Worm (Caenorhabditis elegans) whole organism, early embryonic: ENCODE data around the gene atad-3.

ENCODE experiments used
- B0310.2 ChIP-seq: sonication (generic microtip); optimal IDR thresholded peaks from 2 replicates; lab custom pipeline; 2016; ENCODE audit warnings: mild to moderate bottlenecking, missing genetic modification characterization, missing compliant biosample characterization
- F13C5.2 ChIP-seq: sonication (generic microtip); optimal IDR thresholded peaks from 2 replicates; lab custom pipeline; 2017; ENCODE audit warnings: mild to moderate bottlenecking, missing genetic modification characterization, inconsistent platforms, missing compliant biosample characterization
- aly-1 ChIP-seq: sonication (generic microtip); optimal IDR thresholded peaks from 2 replicates; lab custom pipeline; 2016; ENCODE audit warnings: missing genetic modification characterization, missing compliant biosample characterization
- ama-1 ChIP-seq: fragments of 150-350 bp; optimal IDR thresholded peaks from 2 replicates; lab custom pipeline; 2014
- ceh-13 ChIP-seq: fragments of 200-800 bp; sonication (Bioruptor generic); optimal IDR thresholded peaks from 2 replicates; lab custom pipeline; 2018; ENCODE audit warnings: mild to moderate bottlenecking, missing genetic modification characterization, missing compliant biosample characterization
- ceh-36 ChIP-seq: sonication (generic microtip); optimal IDR thresholded peaks from 2 replicates; lab custom pipeline; 2016; ENCODE audit warnings: missing genetic modification characterization, inconsistent platforms, missing compliant biosample characterization
- ets-7 ChIP-seq: sonication (generic microtip); optimal IDR thresholded peaks from 2 replicates; lab custom pipeline; 2016; ENCODE audit warnings: missing genotype, missing genetic modification characterization, missing compliant biosample characterization
- flt-1 ChIP-seq: fragments of 200-800 bp; sonication (Bioruptor generic); IDR thresholded peaks from 2 replicates; pipeline ENCODE4 v1.3.6; 2022; ENCODE audit warnings: missing genetic modification characterization, missing compliant biosample characterization
- hmbx-1 ChIP-seq: sonication (generic microtip); optimal IDR thresholded peaks from 2 replicates; lab custom pipeline; 2016; ENCODE audit warnings: mild to moderate bottlenecking, missing genetic modification characterization, missing compliant biosample characterization
- hmg-4 ChIP-seq: fragments of 200-800 bp; sonication (Bioruptor generic); optimal IDR thresholded peaks from 2 replicates; lab custom pipeline; 2018; ENCODE audit warnings: mild to moderate bottlenecking, missing genetic modification characterization, missing compliant biosample characterization
- hnd-1 ChIP-seq: sonication (generic microtip); optimal IDR thresholded peaks from 2 replicates; lab custom pipeline; 2016; ENCODE audit warnings: missing genetic modification characterization, missing compliant biosample characterization
- pes-1 ChIP-seq: fragments of 200-800 bp; sonication (Bioruptor generic); IDR thresholded peaks from 2 replicates; pipeline ENCODE4 v1.3.6; 2022; ENCODE audit warnings: missing genetic modification reagents, missing genetic modification characterization, missing compliant biosample characterization
- scrt-1 ChIP-seq: fragments of 200-800 bp; sonication (Bioruptor generic); IDR thresholded peaks from 2 replicates; pipeline ENCODE4 v1.3.6; 2022; ENCODE audit warnings: missing genetic modification characterization, missing compliant biosample characterization
- sea-1 ChIP-seq: fragments of 200-800 bp; sonication (Bioruptor generic); conservative IDR thresholded peaks from 2 replicates; pipeline ENCODE4 v1.3.6; 2022; ENCODE audit warnings: missing genetic modification characterization, missing compliant biosample characterization
- tbx-11 ChIP-seq: fragments of 200-800 bp; sonication (Bioruptor generic); IDR thresholded peaks from 2 replicates; pipeline ENCODE4 v1.3.6; 2022; ENCODE audit warnings: missing genetic modification characterization, missing compliant biosample characterization
- tbx-37 ChIP-seq: fragments of 200-800 bp; sonication (Bioruptor generic); conservative IDR thresholded peaks from 2 replicates; pipeline ENCODE4 v1.3.6; 2022; ENCODE audit warnings: missing genetic modification reagents, missing genetic modification characterization, missing compliant biosample characterization
- tra-4 ChIP-seq: sonication (generic microtip); optimal IDR thresholded peaks from 2 replicates; lab custom pipeline; 2017; ENCODE audit warnings: missing genetic modification characterization, missing compliant biosample characterization

atad-3 gene

ce11 chrII:10248355-10249041 is at the start of gene atad-3:
TSS of gene atad-3 (plus strand) at chrII:10248991.
- TF ChIP-seq tra-4 (tag; lab: Kevin White, UChicago) = no peak
- peak; percentile 97 for TF ChIP-seq tbx-37
- TF ChIP-seq scrt-1 (GFP tag; lab: Robert Waterston, UW) = peak; percentile 87
- TF ChIP-seq pes-1 = peak; percentile 94
- TF ChIP-seq aly-1 (tag; lab: Kevin White, UChicago) = no peak
- TF ChIP-seq hmbx-1 (tag; lab: Kevin White, UChicago) = no peak
- TF ChIP-seq B0310.2 (tag; lab: Kevin White, UChicago) = no peak
- peak; percentile 41 for TF ChIP-seq hnd-1 (tag; lab: Kevin White, UChicago)
- TF ChIP-seq ceh-36 (tag; lab: Kevin White, UChicago) = peak; percentile 27
- TF ChIP-seq tbx-11 (GFP tag; lab: Robert Waterston, UW) = peak; percentile 88
- peak; percentile 81 for TF ChIP-seq sea-1 (GFP tag; lab: Robert Waterston, UW)
- peak; percentile 6 for TF ChIP-seq ceh-13 (GFP tag; lab: Kevin White, UChicago)
- TF ChIP-seq flt-1 (GFP tag; lab: Robert Waterston, UW) = peak; percentile 88
- TF ChIP-seq ets-7 = peak; percentile 78
- no peak for TF ChIP-seq ama-1
- TF ChIP-seq F13C5.2 (tag; lab: Kevin White, UChicago) = peak; percentile 53
- TF ChIP-seq hmg-4 (GFP tag; lab: Kevin White, UChicago) = peak; percentile 72

- no peak for TF ChIP-seq tbx-11 (GFP tag; lab: Robert Waterston, UW)
- TF ChIP-seq ceh-36 (tag; lab: Kevin White, UChicago) = no peak
- TF ChIP-seq tra-4 (tag; lab: Kevin White, UChicago) = no peak
- no peak for TF ChIP-seq B0310.2 (tag; lab: Kevin White, UChicago)
- no peak for TF ChIP-seq pes-1
- no peak for TF ChIP-seq sea-1 (GFP tag; lab: Robert Waterston, UW)
- TF ChIP-seq hnd-1 (tag; lab: Kevin White, UChicago) = no peak
- no peak for TF ChIP-seq hmbx-1 (tag; lab: Kevin White, UChicago)
- no peak for TF ChIP-seq hmg-4 (GFP tag; lab: Kevin White, UChicago)
- TF ChIP-seq ama-1 = no peak
- no peak for TF ChIP-seq ets-7
- TF ChIP-seq scrt-1 (GFP tag; lab: Robert Waterston, UW) = no peak
- TF ChIP-seq aly-1 (tag; lab: Kevin White, UChicago) = no peak
- no peak for TF ChIP-seq flt-1 (GFP tag; lab: Robert Waterston, UW)
- TF ChIP-seq ceh-13 (GFP tag; lab: Kevin White, UChicago) = no peak
- no peak for TF ChIP-seq tbx-37
- TF ChIP-seq F13C5.2 (tag; lab: Kevin White, UChicago) = no peak
Observed at ce11 chrII:10199906-10200305, 48.9 kb upstream of the atad-3 start, which contains the start of gene R05H5.4. TSS of gene R05H5.4 (minus strand) at chrII:10200006.

DNA sequence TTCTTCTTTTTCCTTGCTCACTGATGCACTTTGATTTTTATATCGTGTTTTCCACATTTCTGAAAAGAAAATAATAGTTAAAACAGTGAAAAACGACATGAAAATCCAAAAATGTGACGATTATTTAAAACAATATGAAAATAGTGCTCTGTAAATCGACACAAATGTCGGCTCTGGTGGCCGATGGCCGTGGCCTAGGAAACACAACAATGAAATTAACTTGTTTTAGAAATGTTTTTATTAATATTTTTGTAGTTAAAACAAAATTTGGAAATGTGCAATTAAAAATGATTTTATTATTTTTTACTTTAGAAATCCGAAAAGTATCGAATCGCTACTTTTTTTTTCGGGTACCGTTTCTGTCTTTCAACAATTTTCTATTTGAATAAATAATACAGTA is 48.0 kb upstream of the atad-3 start, which contains the start of gene arv-1:
TSS of gene arv-1 (minus strand) at position 65 of the 400 bp plus-strand sequence.
- peak; percentile 65; the same call in 1 of the 2 replicates for TF ChIP-seq tbx-37
- TF ChIP-seq flt-1 (GFP tag; lab: Robert Waterston, UW) = no peak
- no peak for TF ChIP-seq aly-1 (tag; lab: Kevin White, UChicago)
- no peak for TF ChIP-seq hmg-4 (GFP tag; lab: Kevin White, UChicago)
- TF ChIP-seq pes-1 = peak; percentile 61; the same call in 1 of the 2 replicates

ce11 chrII:10202275-10202674 is 46.5 kb upstream of the atad-3 start:
- TF ChIP-seq B0310.2 (tag; lab: Kevin White, UChicago) = no peak
- peak; percentile 84 for TF ChIP-seq hmg-4 (GFP tag; lab: Kevin White, UChicago)
- peak; percentile 64 for TF ChIP-seq F13C5.2 (tag; lab: Kevin White, UChicago)

DNA sequence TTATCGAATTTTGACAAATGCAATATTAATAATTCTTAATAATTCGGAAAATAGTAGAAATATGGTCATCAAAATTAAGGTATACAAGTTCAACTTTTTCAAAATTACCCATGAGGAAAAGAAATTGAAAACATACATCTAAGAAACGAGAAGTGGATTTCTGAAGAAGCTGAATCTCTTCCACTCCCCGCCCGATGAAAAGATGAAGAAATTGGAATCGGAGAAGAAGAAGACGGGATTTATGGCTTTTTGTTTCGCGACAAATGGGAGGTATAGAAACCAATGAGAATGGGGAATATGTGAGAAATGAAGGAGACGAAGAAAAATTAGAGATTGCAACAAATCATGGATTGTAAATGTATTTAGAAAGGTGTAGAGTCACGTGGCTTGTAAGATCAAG is 45.7 kb upstream of the atad-3 start:
- TF ChIP-seq tbx-11 (GFP tag; lab: Robert Waterston, UW) = no peak
- TF ChIP-seq hnd-1 (tag; lab: Kevin White, UChicago) = no peak
- TF ChIP-seq scrt-1 (GFP tag; lab: Robert Waterston, UW) = no peak
- no peak for TF ChIP-seq tra-4 (tag; lab: Kevin White, UChicago)
- no peak for TF ChIP-seq ceh-36 (tag; lab: Kevin White, UChicago)
- no peak for TF ChIP-seq ama-1
- no peak for TF ChIP-seq flt-1 (GFP tag; lab: Robert Waterston, UW)
- no peak for TF ChIP-seq sea-1 (GFP tag; lab: Robert Waterston, UW)

DNA sequence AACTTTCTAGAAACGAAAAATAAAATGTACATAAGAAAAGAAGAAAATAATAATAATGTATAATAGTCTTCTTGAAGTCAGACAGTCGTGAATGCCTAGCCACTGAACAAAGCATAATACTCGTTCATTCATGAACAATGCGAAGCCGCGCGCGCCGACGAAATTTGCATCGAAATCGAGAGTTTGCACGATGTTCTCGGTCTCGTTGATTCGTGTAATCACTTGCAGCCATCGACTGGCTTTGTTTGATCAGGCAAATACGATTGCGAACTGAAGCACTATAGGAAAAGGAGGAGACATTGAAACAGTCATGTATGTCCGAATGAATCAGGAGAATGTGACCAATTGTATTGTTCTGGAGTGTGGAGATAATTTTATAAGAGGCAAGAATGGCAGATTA is 45.0 kb upstream of the atad-3 start:
- no peak for TF ChIP-seq pes-1
- no peak for TF ChIP-seq tra-4 (tag; lab: Kevin White, UChicago)
- no peak for TF ChIP-seq tbx-37
- no peak for TF ChIP-seq F13C5.2 (tag; lab: Kevin White, UChicago)
- no peak for TF ChIP-seq B0310.2 (tag; lab: Kevin White, UChicago)
- TF ChIP-seq sea-1 (GFP tag; lab: Robert Waterston, UW) = no peak
- no peak for TF ChIP-seq tbx-11 (GFP tag; lab: Robert Waterston, UW)
- TF ChIP-seq hmbx-1 (tag; lab: Kevin White, UChicago) = no peak
- no peak for TF ChIP-seq aly-1 (tag; lab: Kevin White, UChicago)
- TF ChIP-seq flt-1 (GFP tag; lab: Robert Waterston, UW) = no peak
- no peak for TF ChIP-seq ceh-13 (GFP tag; lab: Kevin White, UChicago)
- TF ChIP-seq ets-7 = no peak
- TF ChIP-seq hnd-1 (tag; lab: Kevin White, UChicago) = no peak

DNA sequence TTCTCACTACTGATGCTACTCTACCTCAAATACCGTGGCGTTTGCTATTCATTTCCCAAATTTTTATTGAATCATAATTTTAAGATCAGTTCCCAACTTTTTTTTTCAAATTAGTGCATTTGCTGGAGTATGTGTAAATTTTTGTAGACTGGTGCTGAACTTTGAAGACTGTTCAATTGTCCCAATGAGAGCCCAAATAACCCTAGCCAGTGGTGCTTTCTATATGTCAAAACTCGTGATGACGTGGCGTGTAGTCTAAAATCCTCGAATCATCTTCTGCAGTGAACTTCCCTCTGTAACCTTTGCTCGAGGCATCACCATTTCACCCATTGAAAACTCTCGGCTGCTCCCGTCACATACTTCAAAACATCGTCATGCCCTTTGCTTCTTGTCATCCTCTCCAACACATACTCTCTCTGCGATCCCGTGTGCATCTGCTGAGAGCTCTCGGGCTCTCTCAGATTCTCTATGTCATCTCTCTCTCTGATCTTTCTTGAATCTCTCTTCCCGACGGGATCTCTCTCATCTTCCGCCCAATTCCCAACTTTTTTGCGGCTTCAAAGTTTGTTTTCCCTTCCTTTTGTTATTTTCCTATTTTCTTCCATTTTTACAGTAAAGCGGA is 44.3 kb upstream of the atad-3 start:
- no peak for TF ChIP-seq F13C5.2 (tag; lab: Kevin White, UChicago)
- TF ChIP-seq ets-7 = no peak
